Fruit fly (Drosophila melanogaster): ENCODE data around the gene CG4042.

CG4042 gene

dm6 chr3L:20784394-20784793, 13.1 kb upstream of the CG4042 start:
- TF ChIP-seq pho (GFP tag; optimal IDR thresholded peaks at IDR 0.05) (no peak), lola (GFP tag; optimal IDR thresholded peaks at IDR 0.05) (no peak), stc (GFP tag; IDR thresholded peaks at IDR 0.05) (no peak), sob (GFP tag; IDR thresholded peaks at IDR 0.05) (no peak), CG34224 (GFP tag; IDR thresholded peaks at IDR 0.05; ENCODE audit: partially characterized antibody) (peak; percentile 17; the same call in 1 of the 3 replicates), Sry-δ (GFP tag; optimal IDR thresholded peaks at IDR 0.05) (no peak), Ravus (GFP tag; IDR thresholded peaks at IDR 0.05) (no peak), CG3847 (GFP tag; IDR thresholded peaks at IDR 0.05) (no peak), oc (tag; optimal IDR thresholded peaks at IDR 0.05) (no peak), onecut (GFP tag; IDR thresholded peaks at IDR 0.05) (peak; percentile 38), ranshi (GFP tag; IDR thresholded peaks at IDR 0.05) (no peak), Oli (tag; optimal IDR thresholded peaks at IDR 0.05) (no peak), YL-1 (GFP tag; optimal IDR thresholded peaks at IDR 0.05) (no peak), crol (GFP tag; IDR thresholded peaks at IDR 0.05) (peak; percentile 38; the same call in 1 of the 2 replicates), eyg (GFP tag; optimal IDR thresholded peaks at IDR 0.05) (no peak), Doc2 (GFP tag; IDR thresholded peaks at IDR 0.05) (no peak), CG10565 (GFP tag; optimal IDR thresholded peaks at IDR 0.05) (no peak), trh (GFP tag; optimal IDR thresholded peaks at IDR 0.05) (no peak), CG15479 (GFP tag; optimal IDR thresholded peaks at IDR 0.05) (peak; percentile 66), CG4360 (GFP tag; IDR thresholded peaks at IDR 0.05) (peak; percentile 59), CG8089 (GFP tag; optimal IDR thresholded peaks at IDR 0.05) (no peak), CG34422 (GFP tag; IDR thresholded peaks at IDR 0.05) (no peak), Oaz (GFP tag; IDR thresholded peaks at IDR 0.05) (no peak), CG3995 (GFP tag; optimal IDR thresholded peaks at IDR 0.05) (no peak), caup (GFP tag; optimal IDR thresholded peaks at IDR 0.05; ENCODE audit: severe bottlenecking) (no peak), wdn (GFP tag; IDR thresholded peaks at IDR 0.05) (0 out of 2 replicates have a peak, but pooled peaks have one; percentile 19), D19A (tag; optimal IDR thresholded peaks at IDR 0.05) (no peak), Trl (optimal IDR thresholded peaks at IDR 0.05) (peak in 1 of 2 experiments; percentile 32), Trl (GFP tag; optimal IDR thresholded peaks at IDR 0.05) (no peak), Tbp (GFP tag; optimal IDR thresholded peaks at IDR 0.05) (no peak)

dm6 chr3L:20778224-20779063, 7.1 kb upstream of the CG4042 start, which contains the start of the genes Pex16 and Pex14:
Gene Pex16 (minus strand): TSS chr3L:20778264.
Gene Pex14 (plus strand): TSS chr3L:20778799.
- TF ChIP-seq Hsf (GFP tag; optimal IDR thresholded peaks at IDR 0.05) (peak; percentile 82), toy (GFP tag; IDR thresholded peaks at IDR 0.05) (no peak), chinmo (GFP tag; IDR thresholded peaks at IDR 0.05; ENCODE audit: partially characterized antibody) (no peak), ERR (GFP tag; optimal IDR thresholded peaks at IDR 0.05) (no peak), lbe (GFP tag; optimal IDR thresholded peaks at IDR 0.05) (no peak), HmgZ (tag; optimal IDR thresholded peaks at IDR 0.05) (peak; percentile 55), CG10321 (GFP tag; IDR thresholded peaks at IDR 0.05) (no peak), CG9797 (GFP tag; optimal IDR thresholded peaks at IDR 0.05) (peak; percentile 47), Ets65A (GFP tag) (peak; percentile 97), E2f2 (GFP tag; IDR thresholded peaks at IDR 0.05) (peak; percentile 41), CG8388 (GFP tag; optimal IDR thresholded peaks at IDR 0.05) (no peak), CG16863 (GFP tag; optimal IDR thresholded peaks at IDR 0.05) (peak; percentile 76), CG14014 (GFP tag; IDR thresholded peaks at IDR 0.05) (peak; percentile 68), btn (GFP tag; optimal IDR thresholded peaks at IDR 0.05) (peak; percentile 45), gce (GFP tag; IDR thresholded peaks at IDR 0.05) (peak; percentile 65; the same call in 2 of the 3 replicates), Taf1 (GFP tag; IDR thresholded peaks at IDR 0.05) (peak; percentile 19; the same call in 1 of the 2 replicates), CG17385 (GFP tag; optimal IDR thresholded peaks at IDR 0.05) (peak; percentile 30), CG12071 (GFP tag; optimal IDR thresholded peaks at IDR 0.05) (peak; percentile 20), zen (tag; optimal IDR thresholded peaks at IDR 0.05) (peak; percentile 49), sc (optimal IDR thresholded peaks at IDR 0.05) (no peak), sc (GFP tag; optimal IDR thresholded peaks at IDR 0.05) (no peak), D19B (GFP tag; optimal IDR thresholded peaks at IDR 0.05) (peak; percentile 53)

Data from whole organism, embryonic.